Fruit fly (Drosophila melanogaster) whole organism, wandering third instar larva: ENCODE results near the gene Task6.

Experiments used
- Abd-B ChIP-seq: fragments of >200 bp; optimal IDR thresholded peaks from 2 replicates; lab custom pipeline; 2017; ENCODE audit warnings: missing biosample characterization, missing genetic modification characterization
- CG32264 ChIP-seq: fragments of 200-800 bp; sonication (Bioruptor generic); optimal IDR thresholded peaks from 2 replicates; lab custom pipeline; 2016; ENCODE audit warnings: missing biosample characterization, missing genetic modification characterization
- CG9705 ChIP-seq: fragments of 200-800 bp; sonication (Bioruptor generic); optimal IDR thresholded peaks from 2 replicates; lab custom pipeline; 2018; ENCODE audit warnings: missing biosample characterization, mild to moderate bottlenecking, missing genetic modification characterization
- CrebA ChIP-seq: fragments of 200-800 bp; sonication (Bioruptor generic); optimal IDR thresholded peaks from 2 replicates; lab custom pipeline; 2016; ENCODE audit warnings: missing biosample characterization, mild to moderate bottlenecking, missing genetic modification characterization, borderline replicate concordance
- Dfd ChIP-seq: fragments of >200 bp; optimal IDR thresholded peaks from 2 replicates; lab custom pipeline; 2017; ENCODE audit warnings: missing biosample characterization, missing genetic modification characterization
- Dif ChIP-seq: fragments of 200-275, 200-300 bp; sonication (Bioruptor generic); optimal IDR thresholded peaks from 2 replicates; lab custom pipeline; 2018; ENCODE audit warnings: missing biosample characterization, missing genetic modification characterization; ENCODE audit not compliant: partially characterized antibody
- GATAd ChIP-seq: sonication (Bioruptor generic); optimal IDR thresholded peaks from 2 replicates; lab custom pipeline; 2016; ENCODE audit warnings: missing biosample characterization, missing genetic modification characterization
- HLH106 ChIP-seq: fragments of 200-800 bp; optimal IDR thresholded peaks from 3 replicates; lab custom pipeline; 2019; ENCODE audit warnings: missing biosample characterization, mild to moderate bottlenecking, missing genetic modification characterization, moderate library complexity
- Hnf4 ChIP-seq: fragments of 200-800 bp; sonication (Bioruptor generic); optimal IDR thresholded peaks from 2 replicates; lab custom pipeline; 2016; ENCODE audit warnings: missing biosample characterization, mild to moderate bottlenecking, missing genetic modification characterization
- Hr78 ChIP-seq: fragments of >200 bp; optimal IDR thresholded peaks from 2 replicates; lab custom pipeline; 2017; ENCODE audit warnings: missing biosample characterization, missing genetic modification characterization
- Hr83 ChIP-seq: fragments of 200-300 bp; sonication (Bioruptor generic); optimal IDR thresholded peaks from 2 replicates; lab custom pipeline; 2016; ENCODE audit warnings: missing biosample characterization, mild to moderate bottlenecking, missing genetic modification characterization, moderate library complexity; ENCODE audit not compliant: poor library complexity, severe bottlenecking
- Jra ChIP-seq: sonication (Bioruptor generic); optimal IDR thresholded peaks from 2 replicates; lab custom pipeline; 2016; ENCODE audit warnings: missing biosample characterization, missing genetic modification characterization
- Mio ChIP-seq: sonication (Bioruptor generic); optimal IDR thresholded peaks from 2 replicates; lab custom pipeline; 2016; ENCODE audit warnings: missing biosample characterization, missing genetic modification characterization
- Myc ChIP-seq: fragments of >200 bp; optimal IDR thresholded peaks from 2 replicates; lab custom pipeline; 2017
- N ChIP-seq: fragments of >200 bp; optimal IDR thresholded peaks from 2 replicates; lab custom pipeline; 2018; ENCODE audit warnings: missing biosample characterization, missing external identifiers, missing genetic modification characterization
- OdsH ChIP-seq: fragments of 200-800 bp; sonication (Bioruptor generic); optimal IDR thresholded peaks from 2 replicates; lab custom pipeline; 2016; ENCODE audit warnings: missing biosample characterization, mild to moderate bottlenecking, missing genetic modification characterization
- Rel ChIP-seq, 2 experiments: fragments of 200-800 bp; sonication (Bioruptor generic) in 1 of 2; optimal IDR thresholded peaks; 2 replicates in 1 of 2; 3 replicates in 1 of 2; lab custom pipeline; 2016 to 2019; ENCODE audit warnings: mild to moderate bottlenecking in 2 of 2, missing biosample characterization in 2 of 2, missing genetic modification characterization in 2 of 2, moderate library complexity in 1 of 2
- Sp1 ChIP-seq: fragments of 200-800 bp; sonication (Bioruptor generic); optimal IDR thresholded peaks from 3 replicates; lab custom pipeline; 2019; ENCODE audit warnings: missing biosample characterization, mild to moderate bottlenecking, missing genetic modification characterization, moderate library complexity
- Vsx2 ChIP-seq: fragments of 200-300, 225-300 bp; sonication (Bioruptor generic); optimal IDR thresholded peaks from 2 replicates; lab custom pipeline; 2018; ENCODE audit warnings: missing biosample characterization, missing genetic modification characterization; ENCODE audit not compliant: partially characterized antibody
- br ChIP-seq: fragments of 200-800 bp; sonication (Bioruptor generic); optimal IDR thresholded peaks from 2 replicates; lab custom pipeline; 2016; ENCODE audit warnings: missing biosample characterization, missing genetic modification characterization
- brk ChIP-seq: fragments of 200-800 bp; sonication (Bioruptor generic); optimal IDR thresholded peaks from 2 replicates; lab custom pipeline; 2016; ENCODE audit warnings: missing biosample characterization, mild to moderate bottlenecking, missing genetic modification characterization
- dl ChIP-seq, 2 experiments: fragments of 175-275, 200-275 bp in 1 of 2; fragments of 200-275 bp in 1 of 2; sonication (Bioruptor generic); optimal IDR thresholded peaks; lab custom pipeline; 2018; ENCODE audit warnings: mild to moderate bottlenecking in 2 of 2, missing biosample characterization in 2 of 2, missing genetic modification characterization in 2 of 2, moderate library complexity in 2 of 2; ENCODE audit not compliant: partially characterized antibody in 2 of 2, insufficient read depth in 1 of 2
- dmrt93B ChIP-seq: fragments of 200-800 bp; sonication (Bioruptor generic); optimal IDR thresholded peaks from 2 replicates; lab custom pipeline; 2018; ENCODE audit warnings: missing biosample characterization, mild to moderate bottlenecking, missing genetic modification characterization
- dsf ChIP-seq: sonication (Bioruptor generic); optimal IDR thresholded peaks from 2 replicates; lab custom pipeline; 2016; ENCODE audit warnings: missing biosample characterization, missing genetic modification characterization, borderline replicate concordance
- ey ChIP-seq: fragments of 200-800 bp; sonication (Bioruptor generic); optimal IDR thresholded peaks from 2 replicates; lab custom pipeline; 2016; ENCODE audit warnings: missing biosample characterization, missing genetic modification characterization
- foxo ChIP-seq, 2 experiments: fragments of 200-800 bp; sonication (Bioruptor generic); optimal IDR thresholded peaks; 2 replicates in 1 of 2; 3 replicates in 1 of 2; lab custom pipeline; 2016 to 2017; ENCODE audit warnings: missing biosample characterization in 2 of 2, missing genetic modification characterization in 2 of 2
- fru ChIP-seq: fragments of 200-800 bp; sonication (Bioruptor generic); optimal IDR thresholded peaks from 3 replicates; lab custom pipeline; 2016; ENCODE audit warnings: missing biosample characterization, mild to moderate bottlenecking, missing genetic modification characterization
- h ChIP-seq: fragments of 200-800 bp; sonication (Bioruptor generic); optimal IDR thresholded peaks from 3 replicates; lab custom pipeline; 2016; ENCODE audit warnings: missing biosample characterization, mild to moderate bottlenecking, missing genetic modification characterization
- jim ChIP-seq: fragments of 175-275, 200-325 bp; sonication (Bioruptor generic); optimal IDR thresholded peaks from 2 replicates; lab custom pipeline; 2016; ENCODE audit warnings: missing biosample characterization, mild to moderate bottlenecking, missing genetic modification characterization
- lola ChIP-seq: fragments of >200 bp; optimal IDR thresholded peaks from 2 replicates; lab custom pipeline; 2017; ENCODE audit warnings: missing biosample characterization, missing genetic modification characterization
- pan ChIP-seq: fragments of >200 bp; optimal IDR thresholded peaks from 2 replicates; lab custom pipeline; 2017
- psq ChIP-seq: fragments of 200-800 bp; sonication (Bioruptor generic); optimal IDR thresholded peaks from 3 replicates; lab custom pipeline; 2017; ENCODE audit warnings: missing biosample characterization, mild to moderate bottlenecking, missing genetic modification characterization, moderate library complexity
- rgr ChIP-seq: fragments of 200-800 bp; sonication (Bioruptor generic); optimal IDR thresholded peaks from 3 replicates; lab custom pipeline; 2016; ENCODE audit warnings: missing biosample characterization, mild to moderate bottlenecking, missing genetic modification characterization
- sage ChIP-seq: fragments of 200-800 bp; sonication (Bioruptor generic); optimal IDR thresholded peaks from 2 replicates; lab custom pipeline; 2016; ENCODE audit warnings: missing biosample characterization, mild to moderate bottlenecking, missing genetic modification characterization
- sv ChIP-seq: fragments of 200-800 bp; sonication (Bioruptor generic); optimal IDR thresholded peaks from 3 replicates; lab custom pipeline; 2016; ENCODE audit warnings: missing biosample characterization, missing genetic modification characterization
- tai ChIP-seq: sonication (Bioruptor generic); optimal IDR thresholded peaks from 2 replicates; lab custom pipeline; 2016; ENCODE audit warnings: missing biosample characterization, missing genetic modification characterization
- usp ChIP-seq: fragments of >200 bp; optimal IDR thresholded peaks from 2 replicates; lab custom pipeline; 2017; ENCODE audit warnings: missing biosample characterization, missing genetic modification characterization
- woc ChIP-seq: sonication (Bioruptor generic); optimal IDR thresholded peaks from 2 replicates; lab custom pipeline; 2016; ENCODE audit warnings: missing biosample characterization, mild to moderate bottlenecking, missing genetic modification characterization

Gene Task6

DNA sequence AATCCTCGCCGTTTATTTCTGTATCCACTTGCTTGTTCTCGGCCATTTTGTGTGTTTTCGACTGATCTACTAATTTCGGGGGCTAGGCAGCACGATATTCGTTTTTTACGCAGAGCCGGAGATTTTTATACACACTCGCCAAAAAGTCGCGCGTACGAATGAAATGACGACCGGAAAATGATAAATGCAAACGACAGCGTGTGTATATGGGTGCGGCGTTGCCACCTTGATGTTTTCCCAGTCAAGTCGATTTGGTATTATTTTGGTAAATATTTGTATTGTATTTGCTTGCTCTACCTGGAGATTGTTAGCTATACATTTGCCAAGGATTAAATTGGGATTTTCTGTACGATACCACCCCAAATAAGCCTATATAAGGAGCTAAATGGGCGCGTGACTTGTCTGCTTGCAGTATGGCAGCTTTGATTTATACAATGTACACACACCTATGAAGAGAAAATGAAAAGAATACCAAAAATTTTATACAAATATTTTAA lies 28.4 kb downstream of the Task6 start, which contains the start of gene sqd:
Gene sqd (minus strand): TSS at position 431 of the 497 bp plus-strand sequence.
- TF ChIP-seq HLH106 (tag; lab: Kevin White, UChicago): peak; percentile 41
- TF ChIP-seq rgr (GFP tag; lab: Kevin White, UChicago): peak; percentile 63
- TF ChIP-seq brk: peak; percentile 3
- peak; percentile 27 to 56 for TF ChIP-seq foxo (GFP tag; optimal IDR thresholded peaks at IDR 0.05; lab: Kevin White, UChicago)
- no peak for TF ChIP-seq Mio (GFP tag; lab: Kevin White, UChicago)
- TF ChIP-seq dsf: no peak
- TF ChIP-seq Sp1: peak; percentile 71
- no peak for TF ChIP-seq Hr78 (GFP tag; lab: Kevin White, UChicago)
- TF ChIP-seq Vsx2 (GFP tag; lab: Kevin White, UChicago): no peak
- peak; percentile 54 for TF ChIP-seq dmrt93B (GFP tag; lab: Kevin White, UChicago)
- TF ChIP-seq pan (lab: Kevin White, UChicago): no peak
- peak; percentile 23 for TF ChIP-seq Myc
- TF ChIP-seq Hnf4 (GFP tag; lab: Kevin White, UChicago): peak; percentile 52
- TF ChIP-seq dl (GFP tag; optimal IDR thresholded peaks at IDR 0.05; lab: Kevin White, UChicago; ENCODE audit: insufficient read depth in 1 of 2, partially characterized antibody in 2 of 2): no peak
- TF ChIP-seq Hr83 (GFP tag; lab: Kevin White, UChicago): no peak
- no peak for TF ChIP-seq Rel (GFP tag; optimal IDR thresholded peaks at IDR 0.05; lab: Kevin White, UChicago)
- TF ChIP-seq Rel (tag; optimal IDR thresholded peaks at IDR 0.05; lab: Kevin White, UChicago): no peak
- peak; percentile 22 for TF ChIP-seq CG32264
- TF ChIP-seq sv (GFP tag; lab: Kevin White, UChicago): no peak
- no peak for TF ChIP-seq Dif (GFP tag; lab: Kevin White, UChicago)
- TF ChIP-seq Jra (GFP tag; lab: Kevin White, UChicago): no peak
- no peak for TF ChIP-seq usp (GFP tag; lab: Kevin White, UChicago)
- TF ChIP-seq tai (GFP tag; lab: Kevin White, UChicago): no peak
- no peak for TF ChIP-seq N
- TF ChIP-seq CrebA (GFP tag; lab: Kevin White, UChicago): no peak
- no peak for TF ChIP-seq Abd-B (GFP tag; lab: Kevin White, UChicago)
- TF ChIP-seq br (GFP tag; lab: Kevin White, UChicago): peak; percentile 50
- TF ChIP-seq ey (GFP tag; lab: Kevin White, UChicago): peak; percentile 47
- TF ChIP-seq jim: peak; percentile 26
- TF ChIP-seq Dfd (GFP tag; lab: Kevin White, UChicago): no peak
- no peak for TF ChIP-seq GATAd
- TF ChIP-seq woc (GFP tag; lab: Kevin White, UChicago): peak; percentile 18
- no peak for TF ChIP-seq psq (GFP tag; lab: Kevin White, UChicago)
- no peak for TF ChIP-seq lola (GFP tag; lab: Kevin White, UChicago)
- peak; percentile 69 for TF ChIP-seq h
- peak; percentile 47 for TF ChIP-seq OdsH (GFP tag; lab: Kevin White, UChicago)
- peak; percentile 42 for TF ChIP-seq CG9705 (GFP tag; lab: Kevin White, UChicago)
- TF ChIP-seq fru (GFP tag; lab: Kevin White, UChicago): peak; percentile 52
- TF ChIP-seq sage (GFP tag; lab: Kevin White, UChicago): peak; percentile 1

DNA sequence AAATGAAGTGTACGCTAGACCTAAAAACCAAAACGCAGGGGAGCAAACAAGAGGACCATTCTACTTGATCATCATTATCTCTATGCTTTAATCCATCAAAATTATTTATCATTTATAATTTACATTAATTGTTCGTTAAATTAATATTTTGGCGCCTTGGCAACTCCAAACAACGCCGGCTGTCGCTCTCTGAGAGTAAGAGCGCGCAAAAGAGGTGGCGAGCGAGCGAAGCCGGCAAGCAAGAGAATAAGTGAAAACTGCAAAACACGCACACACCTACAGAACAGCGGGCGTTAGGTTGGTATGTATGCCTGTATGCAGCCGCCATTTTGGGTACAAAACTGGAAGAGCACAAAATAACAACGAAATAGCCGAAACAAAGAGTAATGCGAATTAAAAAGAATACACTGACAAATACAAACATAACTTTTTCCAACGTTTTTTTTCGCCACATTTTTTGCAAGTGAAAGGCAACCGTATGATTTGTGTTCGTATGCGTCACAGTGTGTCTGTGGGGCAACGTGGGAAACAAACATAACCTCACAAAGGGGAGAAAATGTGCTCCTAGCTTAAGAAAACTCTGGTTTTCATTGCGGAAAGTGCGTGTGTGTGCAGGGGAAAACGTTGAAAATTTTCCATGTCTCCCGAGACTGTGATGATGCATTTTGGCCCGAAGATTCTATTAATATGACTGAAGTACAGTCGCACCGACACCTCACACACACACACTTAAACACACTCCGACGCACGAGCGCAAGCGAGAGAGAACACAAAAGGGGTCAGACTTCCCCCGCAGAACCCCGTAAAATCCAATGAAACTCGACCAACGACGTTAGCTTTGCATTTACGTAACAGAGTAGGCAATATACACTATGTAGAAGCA lies 29.3 kb downstream of the Task6 start:
- TF ChIP-seq tai (GFP tag; lab: Kevin White, UChicago) (peak; percentile 60), CrebA (GFP tag; lab: Kevin White, UChicago) (peak; percentile 87), Mio (GFP tag; lab: Kevin White, UChicago) (no peak), dmrt93B (GFP tag; lab: Kevin White, UChicago) (no peak), Myc (peak; percentile 64), Sp1 (peak; percentile 48), dsf (peak; percentile 25), foxo (GFP tag; optimal IDR thresholded peaks at IDR 0.05; lab: Kevin White, UChicago) (peak in 1 of 2 experiments; percentile 16), Hnf4 (GFP tag; lab: Kevin White, UChicago) (peak; percentile 53), jim (no peak), ey (GFP tag; lab: Kevin White, UChicago) (no peak), brk (peak; percentile 73), br (GFP tag; lab: Kevin White, UChicago) (peak; percentile 40), Vsx2 (GFP tag; lab: Kevin White, UChicago) (no peak), Dfd (GFP tag; lab: Kevin White, UChicago) (no peak), lola (GFP tag; lab: Kevin White, UChicago) (no peak), woc (GFP tag; lab: Kevin White, UChicago) (peak; percentile 22), h (peak; percentile 11), OdsH (GFP tag; lab: Kevin White, UChicago) (peak; percentile 31), sage (GFP tag; lab: Kevin White, UChicago) (peak; percentile 77), fru (GFP tag; lab: Kevin White, UChicago) (peak; percentile 33), Jra (GFP tag; lab: Kevin White, UChicago) (peak; percentile 73), Dif (GFP tag; lab: Kevin White, UChicago) (peak; percentile 93), HLH106 (tag; lab: Kevin White, UChicago) (no peak), Rel (GFP tag; optimal IDR thresholded peaks at IDR 0.05; lab: Kevin White, UChicago) (peak; percentile 56), Rel (tag; optimal IDR thresholded peaks at IDR 0.05; lab: Kevin White, UChicago) (peak; percentile 2), N (peak; percentile 17), CG9705 (GFP tag; lab: Kevin White, UChicago) (no peak), usp (GFP tag; lab: Kevin White, UChicago) (no peak), dl (GFP tag; optimal IDR thresholded peaks at IDR 0.05; lab: Kevin White, UChicago; ENCODE audit: insufficient read depth in 1 of 2, partially characterized antibody in 2 of 2) (peak; percentile 55 to 91), Hr78 (GFP tag; lab: Kevin White, UChicago) (no peak), rgr (GFP tag; lab: Kevin White, UChicago) (no peak), psq (GFP tag; lab: Kevin White, UChicago) (peak; percentile 85), CG32264 (peak; percentile 19)
